Fruit fly (Drosophila melanogaster) whole organism, embryonic: ENCODE measurements around the gene CG34409.

ENCODE experiments used
- ATbp ChIP-seq: fragments of 200-800 bp; sonication (Bioruptor generic); optimal IDR thresholded peaks from 2 replicates; lab custom pipeline; 2017; ENCODE audit warnings: missing biosample characterization, mild to moderate bottlenecking, missing genetic modification characterization, missing genetic modification reagents
- Atf-2 ChIP-seq: fragments of 200-800 bp; sonication (Bioruptor generic); optimal IDR thresholded peaks from 2 replicates; lab custom pipeline; 2016; ENCODE audit warnings: missing biosample characterization, missing genetic modification characterization
- CG11696 ChIP-seq: fragments of 200-800 bp; sonication (Bioruptor generic); IDR thresholded peaks from 2 replicates; pipeline ENCODE4 v1.3.6; 2022; ENCODE audit warnings: missing biosample characterization, missing genetic modification characterization
- CG12155 ChIP-seq: fragments of 200-800 bp; sonication (Bioruptor generic); optimal IDR thresholded peaks from 3 replicates; lab custom pipeline; 2016; ENCODE audit warnings: missing biosample characterization, missing genetic modification characterization
- CG12391 ChIP-seq: fragments of 200-800 bp; sonication (Bioruptor generic); optimal IDR thresholded peaks from 3 replicates; lab custom pipeline; 2018; ENCODE audit warnings: missing biosample characterization, mild to moderate bottlenecking, missing genetic modification characterization, moderate library complexity
- CG13287 ChIP-seq: fragments of 200-800 bp; sonication (Bioruptor generic); IDR thresholded peaks from 2 replicates; pipeline ENCODE4 v1.3.6; 2022; ENCODE audit warnings: missing biosample characterization, missing genetic modification characterization; ENCODE audit not compliant: partially characterized antibody
- CG13894 ChIP-seq: fragments of 200-800 bp; sonication (Bioruptor generic); optimal IDR thresholded peaks from 3 replicates; lab custom pipeline; 2018; ENCODE audit warnings: missing biosample characterization, mild to moderate bottlenecking, missing genetic modification characterization, moderate library complexity
- CG14441 ChIP-seq: fragments of 200-800 bp; sonication (Bioruptor generic); IDR thresholded peaks from 2 replicates; pipeline ENCODE4 v1.3.6; 2022; ENCODE audit warnings: missing biosample characterization, missing genetic modification characterization
- CG15073 ChIP-seq: fragments of 200-800 bp; sonication (Bioruptor generic); optimal IDR thresholded peaks from 2 replicates; lab custom pipeline; 2016; ENCODE audit warnings: missing biosample characterization, missing genetic modification characterization
- CG18011 ChIP-seq: fragments of 200-800 bp; sonication (Bioruptor generic); optimal IDR thresholded peaks from 2 replicates; lab custom pipeline; 2017; ENCODE audit warnings: missing biosample characterization, missing genetic modification characterization, mild to moderate bottlenecking, moderate library complexity, missing genotype
- CG2678 ChIP-seq: fragments of 200-800 bp; sonication (Bioruptor generic); optimal IDR thresholded peaks from 3 replicates; lab custom pipeline; 2019; ENCODE audit warnings: missing biosample characterization, mild to moderate bottlenecking, missing genetic modification characterization, moderate library complexity
- CG2889 ChIP-seq: fragments of 200-800 bp; sonication (Bioruptor generic); IDR thresholded peaks from 3 replicates; pipeline ENCODE4 v1.3.6; 2022; ENCODE audit warnings: missing biosample characterization, missing genetic modification characterization
- CG4282 ChIP-seq: fragments of 200-800 bp; sonication (Bioruptor generic); optimal IDR thresholded peaks from 2 replicates; lab custom pipeline; 2016; ENCODE audit warnings: missing biosample characterization, missing genetic modification characterization
- CG4328 ChIP-seq: fragments of 200-800 bp; sonication (Bioruptor generic); optimal IDR thresholded peaks from 3 replicates; lab custom pipeline; 2017; ENCODE audit warnings: missing biosample characterization, missing genetic modification reagents, missing genetic modification characterization
- CG43689 ChIP-seq: fragments of 200-800 bp; sonication (Bioruptor generic); IDR thresholded peaks from 2 replicates; pipeline ENCODE4 v1.3.6; 2022; ENCODE audit warnings: missing biosample characterization, missing genetic modification characterization
- CG4730 ChIP-seq: fragments of 200-800 bp; sonication (Bioruptor generic); IDR thresholded peaks from 2 replicates; pipeline ENCODE4 v1.3.6; 2022; ENCODE audit warnings: missing biosample characterization, missing genetic modification characterization
- CG5245 ChIP-seq: fragments of 200-800 bp; sonication (Bioruptor generic); optimal IDR thresholded peaks from 3 replicates; lab custom pipeline; 2016; ENCODE audit warnings: missing biosample characterization, missing genetic modification characterization
- CG6175 ChIP-seq: fragments of 200-800 bp; sonication (Bioruptor generic); IDR thresholded peaks from 3 replicates; pipeline ENCODE4 v1.3.6; 2022; ENCODE audit warnings: missing biosample characterization, missing genetic modification characterization
- CG7987 ChIP-seq: fragments of 200-800 bp; sonication (Bioruptor generic); optimal IDR thresholded peaks from 2 replicates; lab custom pipeline; 2018; ENCODE audit warnings: missing biosample characterization, mild to moderate bottlenecking, missing genetic modification characterization, moderate library complexity
- CTCF ChIP-seq: fragments of 200-800 bp; sonication (Bioruptor generic); optimal IDR thresholded peaks from 2 replicates; lab custom pipeline; 2017; ENCODE audit warnings: missing biosample characterization, mild to moderate bottlenecking, missing genetic modification characterization, moderate library complexity
- Dref ChIP-seq: fragments of 200-800 bp; sonication (Bioruptor generic); IDR thresholded peaks from 2 replicates; pipeline ENCODE4 v1.3.6; 2022; ENCODE audit warnings: missing biosample characterization, missing genetic modification characterization
- Hr3 ChIP-seq: fragments of 200-800 bp; sonication (Bioruptor generic); optimal IDR thresholded peaks from 3 replicates; lab custom pipeline; 2016; ENCODE audit warnings: missing biosample characterization, missing genetic modification characterization
- Hr39 ChIP-seq: fragments of >200 bp; optimal IDR thresholded peaks from 2 replicates; lab custom pipeline; 2017
- Hr78 ChIP-seq, 2 experiments: fragments of 200-800 bp in 1 of 2; fragments of >200 bp in 1 of 2; sonication (Bioruptor generic) in 1 of 2; optimal IDR thresholded peaks; 2 replicates each; lab custom pipeline; 2017 to 2019; ENCODE audit warnings: missing biosample characterization in 2 of 2, missing genetic modification characterization in 2 of 2, mild to moderate bottlenecking in 1 of 2, moderate library complexity in 1 of 2
- Hsf ChIP-seq: fragments of 200-800 bp; sonication (Bioruptor generic); optimal IDR thresholded peaks from 3 replicates; lab custom pipeline; 2016; ENCODE audit warnings: missing biosample characterization, missing genetic modification characterization
- Lhr ChIP-seq: fragments of 200-800 bp; sonication (Bioruptor generic); optimal IDR thresholded peaks from 3 replicates; lab custom pipeline; 2017; ENCODE audit warnings: mild to moderate bottlenecking, missing biosample characterization, missing genetic modification reagents, missing genetic modification characterization
- MBD-R2 ChIP-seq: fragments of 200-800 bp; sonication (Bioruptor generic); IDR thresholded peaks from 2 replicates; pipeline ENCODE4 v1.3.6; 2022; ENCODE audit warnings: missing biosample characterization, missing genetic modification characterization
- Med ChIP-seq: fragments of 200-800 bp; sonication (Bioruptor generic); peaks from one replicate; lab custom pipeline; 2016; ENCODE audit warnings: missing biosample characterization, missing genetic modification characterization, mild to moderate bottlenecking, inconsistent platforms, moderate library complexity
- Opbp ChIP-seq: fragments of 200-800 bp; sonication (Bioruptor generic); IDR thresholded peaks from 3 replicates; pipeline ENCODE4 v1.3.6; 2022; ENCODE audit warnings: missing biosample characterization, missing genetic modification characterization; ENCODE audit not compliant: partially characterized antibody
- Optix ChIP-seq: fragments of 200-800 bp; sonication (Bioruptor generic); IDR thresholded peaks from 3 replicates; pipeline ENCODE4 v1.3.6; 2022; ENCODE audit warnings: missing biosample characterization, missing genetic modification characterization
- Sox100B ChIP-seq: fragments of 200-800 bp; sonication (Bioruptor generic); optimal IDR thresholded peaks from 3 replicates; lab custom pipeline; 2018; ENCODE audit warnings: missing biosample characterization, mild to moderate bottlenecking, missing genetic modification characterization
- al ChIP-seq: fragments of 200-800 bp; sonication (Bioruptor generic); IDR thresholded peaks from 2 replicates; pipeline ENCODE4 v1.3.6; 2022; ENCODE audit warnings: missing biosample characterization, missing genetic modification characterization
- ash1 ChIP-seq: fragments of 200-800 bp; sonication (Bioruptor generic); optimal IDR thresholded peaks from 2 replicates; lab custom pipeline; 2018; ENCODE audit warnings: missing biosample characterization, mild to moderate bottlenecking, missing genetic modification characterization
- btn ChIP-seq: fragments of 200-800 bp; sonication (Bioruptor generic); optimal IDR thresholded peaks from 2 replicates; lab custom pipeline; 2016; ENCODE audit warnings: missing biosample characterization, missing genetic modification characterization
- caup ChIP-seq: fragments of 200-800 bp; sonication (Bioruptor generic); optimal IDR thresholded peaks from 3 replicates; lab custom pipeline; 2017; ENCODE audit warnings: missing biosample characterization, mild to moderate bottlenecking, missing genetic modification characterization, moderate library complexity; ENCODE audit not compliant: severe bottlenecking
- ci ChIP-seq: fragments of 200-800 bp; sonication (Bioruptor generic); IDR thresholded peaks from 3 replicates; pipeline ENCODE4 v1.3.6; 2022; ENCODE audit warnings: missing biosample characterization, missing genetic modification characterization
- disco-r ChIP-seq: fragments of 200-800 bp; sonication (Bioruptor generic); optimal IDR thresholded peaks from 2 replicates; lab custom pipeline; 2016; ENCODE audit warnings: missing biosample characterization, missing genetic modification characterization
- dpn ChIP-seq, 2 experiments: fragments of 200-800 bp; sonication (Bioruptor generic); optimal IDR thresholded peaks; 3 replicates each; lab custom pipeline; 2016; ENCODE audit warnings: missing biosample characterization in 2 of 2, missing genetic modification characterization in 2 of 2
- fu2 ChIP-seq: fragments of 200-800 bp; sonication (Bioruptor generic); optimal IDR thresholded peaks from 2 replicates; lab custom pipeline; 2016; ENCODE audit warnings: missing biosample characterization, missing genetic modification characterization
- gcm2 ChIP-seq: fragments of 200-800 bp; sonication (Bioruptor generic); optimal IDR thresholded peaks from 2 replicates; lab custom pipeline; 2016; ENCODE audit warnings: missing biosample characterization, missing genetic modification characterization
- hkb ChIP-seq, 2 experiments: fragments of 200-800 bp in 1 of 2; fragments of >200 bp in 1 of 2; sonication (Bioruptor generic) in 1 of 2; IDR thresholded peaks in 1 of 2; optimal IDR thresholded peaks in 1 of 2; 2 replicates each; pipeline versions ENCODE4 v1.3.6 to Lab custom; 2017 to 2022; ENCODE audit warnings: missing biosample characterization in 1 of 2, missing genetic modification characterization in 1 of 2
- lola ChIP-seq, 3 experiments: fragments of >200 bp in 2 of 3; fragments of 200-800 bp in 1 of 3; sonication (Bioruptor generic) in 1 of 3; optimal IDR thresholded peaks; 2 replicates each; lab custom pipeline; 2017 to 2019; ENCODE audit warnings: missing biosample characterization in 3 of 3, missing genetic modification characterization in 3 of 3, mild to moderate bottlenecking in 1 of 3, moderate library complexity in 1 of 3
- phol ChIP-seq: fragments of 200-800 bp; sonication (Bioruptor generic); optimal IDR thresholded peaks from 3 replicates; lab custom pipeline; 2018; ENCODE audit warnings: missing biosample characterization, mild to moderate bottlenecking, missing genetic modification characterization, moderate library complexity
- prd ChIP-seq, 3 experiments: fragments of >200 bp in 2 of 3; fragments of 200-800 bp in 1 of 3; sonication (Bioruptor generic) in 1 of 3; optimal IDR thresholded peaks in 2 of 3; IDR thresholded peaks in 1 of 3; 2 replicates in 2 of 3; 3 replicates in 1 of 3; pipeline versions ENCODE4 v1.3.6 to Lab custom; 2017 to 2022; ENCODE audit warnings: missing biosample characterization in 1 of 3, missing genetic modification characterization in 1 of 3
- seq ChIP-seq: fragments of 200-800 bp; sonication (Bioruptor generic); IDR thresholded peaks from 2 replicates; pipeline ENCODE4 v1.3.6; 2022; ENCODE audit warnings: missing biosample characterization, missing genetic modification characterization
- sima ChIP-seq: fragments of 200-800 bp; sonication (Bioruptor generic); optimal IDR thresholded peaks from 2 replicates; lab custom pipeline; 2016; ENCODE audit warnings: missing biosample characterization, missing genetic modification characterization
- slbo ChIP-seq: fragments of 200-800 bp; sonication (Bioruptor generic); IDR thresholded peaks from 2 replicates; pipeline ENCODE4 v1.3.6; 2022; ENCODE audit warnings: missing biosample characterization, missing genetic modification characterization
- sqz ChIP-seq: fragments of 200-800 bp; sonication (Bioruptor generic); optimal IDR thresholded peaks from 3 replicates; lab custom pipeline; 2018; ENCODE audit warnings: missing biosample characterization, mild to moderate bottlenecking, missing genetic modification characterization
- trem ChIP-seq: fragments of 200-800 bp; optimal IDR thresholded peaks from 3 replicates; lab custom pipeline; 2019; ENCODE audit warnings: missing biosample characterization, mild to moderate bottlenecking, missing genetic modification characterization, moderate library complexity
- ttk ChIP-seq: fragments of 200-800 bp; sonication (Bioruptor generic); IDR thresholded peaks from 2 replicates; pipeline ENCODE4 v2.1.2; 2022; ENCODE audit warnings: missing biosample characterization, missing genetic modification characterization

CG34409 gene

dm6 chr3R:9771519-9771972 lies 25.4 kb upstream of the CG34409 start, which contains the start of gene CG9471 (continued):
- TF ChIP-seq Lhr (GFP tag; lab: Kevin White, UChicago) (peak; percentile 34), CG15073 (GFP tag; lab: Kevin White, UChicago) (peak; percentile 31), disco-r (GFP tag; lab: Kevin White, UChicago) (peak; percentile 43), sima (GFP tag; lab: Kevin White, UChicago) (peak; percentile 7), ttk (GFP tag; lab: Robert Waterston, UW) (peak; percentile 87), Hr3 (peak; percentile 91), CG12155 (peak; percentile 93), CG2678 (peak; percentile 95), Med (GFP tag; lab: Kevin White, UChicago) (peak; percentile 96), ci (GFP tag; lab: Robert Waterston, UW) (peak; percentile 94), fu2 (GFP tag; lab: Kevin White, UChicago) (peak; percentile 90), CG5245 (GFP tag; lab: Kevin White, UChicago) (peak; percentile 77), hkb (optimal IDR thresholded peaks at IDR 0.05; lab: Kevin White, UChicago) (no peak), hkb (GFP tag; IDR thresholded peaks at IDR 0.05; lab: Robert Waterston, UW) (peak; percentile 95), phol (tag; lab: Kevin White, UChicago) (peak; percentile 89), sqz (GFP tag; lab: Kevin White, UChicago) (peak; percentile 80), seq (GFP tag; lab: Robert Waterston, UW) (peak; percentile 92), CG43689 (peak; percentile 86), Hr39 (lab: Kevin White, UChicago) (no peak), prd (optimal IDR thresholded peaks at IDR 0.05; lab: Kevin White, UChicago) (no peak), prd (GFP tag; IDR thresholded peaks at IDR 0.05; lab: Robert Waterston, UW) (peak; percentile 96), dpn (GFP tag; optimal IDR thresholded peaks at IDR 0.05; lab: Kevin White, UChicago) (peak; percentile 90 to 93), Hr78 (GFP tag; optimal IDR thresholded peaks at IDR 0.05; lab: Kevin White, UChicago) (peak in 1 of 2 experiments; percentile 73), ash1 (no peak), btn (GFP tag; lab: Kevin White, UChicago) (peak; percentile 25), CG11696 (GFP tag; lab: Robert Waterston, UW) (peak; percentile 84), CG4328 (peak; percentile 83), Hsf (GFP tag; lab: Kevin White, UChicago) (peak; percentile 94), Atf-2 (GFP tag; lab: Kevin White, UChicago) (peak; percentile 82), CG13287 (peak; percentile 30; the same call in 1 of the 2 replicates), trem (tag; lab: Kevin White, UChicago) (peak; percentile 90), CTCF (GFP tag; lab: Kevin White, UChicago) (peak; percentile 26), CG12391 (tag; lab: Kevin White, UChicago) (peak; percentile 94), gcm2 (GFP tag; lab: Kevin White, UChicago) (peak; percentile 76), CG14441 (GFP tag; lab: Robert Waterston, UW) (peak; percentile 91), Dref (0 out of 2 replicates have a peak, but pooled peaks have one; percentile 27), MBD-R2 (GFP tag; lab: Robert Waterston, UW) (peak; percentile 79), CG18011 (GFP tag; lab: Kevin White, UChicago) (peak; percentile 72), al (GFP tag; lab: Robert Waterston, UW) (peak; percentile 87), CG2889 (GFP tag; lab: Robert Waterston, UW) (peak; percentile 89), slbo (GFP tag; lab: Robert Waterston, UW) (peak; percentile 96), Optix (GFP tag; lab: Robert Waterston, UW) (peak; percentile 48; the same call in 1 of the 3 replicates), caup (peak; percentile 87), CG4282 (GFP tag; lab: Kevin White, UChicago) (peak; percentile 65), CG7987 (GFP tag; lab: Kevin White, UChicago) (peak; percentile 80), CG4730 (GFP tag; lab: Robert Waterston, UW) (peak; percentile 89), Opbp (GFP tag; lab: Robert Waterston, UW) (no peak), CG13894 (tag; lab: Kevin White, UChicago) (peak; percentile 87), CG6175 (peak; percentile 67; the same call in 1 of the 3 replicates), lola (GFP tag; optimal IDR thresholded peaks at IDR 0.05; lab: Kevin White, UChicago) (peak in 1 of 3 experiments; percentile 83), ATbp (peak; percentile 88), Sox100B (peak; percentile 85)
